Fruit fly (Drosophila melanogaster): ENCODE data around the gene CG12213.

CG12213 gene

DNA sequence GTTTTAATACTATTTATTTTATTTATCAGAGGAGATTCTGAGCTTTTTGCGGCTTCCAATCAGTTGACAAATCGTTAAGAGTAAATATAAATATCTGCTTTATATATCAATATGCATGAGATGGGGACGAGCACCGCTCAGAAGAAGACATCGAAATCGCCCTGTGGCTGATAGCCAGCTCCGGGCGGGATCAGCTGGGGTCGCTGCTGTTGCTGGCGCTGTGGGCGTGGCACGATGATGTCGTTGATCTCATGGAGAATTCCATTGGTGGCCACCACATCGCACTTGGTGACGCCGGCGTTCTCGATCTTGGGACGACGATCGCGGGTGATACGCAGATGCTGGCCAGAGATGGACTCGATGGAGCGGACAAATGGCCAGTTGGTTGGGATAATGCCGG is 17.4 kb upstream of the CG12213 start:
- TF ChIP-seq Myc (optimal IDR thresholded peaks at IDR 0.05) (no peak), psq (optimal IDR thresholded peaks at IDR 0.05) (no peak), Sin3A (optimal IDR thresholded peaks at IDR 0.05) (no peak), insv (optimal IDR thresholded peaks at IDR 0.05) (no peak), h (optimal IDR thresholded peaks at IDR 0.05) (no peak), ttk (optimal IDR thresholded peaks at IDR 0.05) (no peak)

- TF ChIP-seq insv (optimal IDR thresholded peaks at IDR 0.05): no peak
- no peak for TF ChIP-seq psq (optimal IDR thresholded peaks at IDR 0.05)
- TF ChIP-seq ttk (optimal IDR thresholded peaks at IDR 0.05): no peak
- TF ChIP-seq Myc (optimal IDR thresholded peaks at IDR 0.05): no peak
- no peak for TF ChIP-seq h (optimal IDR thresholded peaks at IDR 0.05)
- TF ChIP-seq Sin3A (optimal IDR thresholded peaks at IDR 0.05): no peak
These were observed 16.9 kb upstream of the CG12213 start, which contains the start of gene CG3397 for dm6 chr3R:11984441-11984840. Gene CG3397 (minus strand): TSS chr3R:11984541.

DNA sequence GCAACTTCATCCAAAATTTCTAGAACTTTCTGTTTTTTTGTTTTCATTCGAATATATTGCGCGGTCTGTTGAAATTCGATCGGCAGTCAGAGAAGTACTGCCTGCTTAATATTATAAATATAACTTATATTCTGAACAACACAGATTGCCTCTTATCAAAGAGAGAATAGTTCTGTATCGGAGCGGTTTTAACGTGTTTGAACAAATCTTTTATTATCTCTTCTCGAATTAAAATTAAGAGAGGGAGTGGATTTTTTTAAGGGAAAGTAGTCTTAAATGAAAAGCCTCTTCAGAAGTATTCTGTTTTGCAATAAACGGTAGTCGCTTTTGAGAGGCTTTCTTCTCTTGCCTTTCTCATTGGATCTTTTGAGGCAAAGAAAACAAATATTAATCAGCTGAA is 15.1 kb upstream of the CG12213 start:
- no peak for TF ChIP-seq ttk (optimal IDR thresholded peaks at IDR 0.05)
- TF ChIP-seq Sin3A (optimal IDR thresholded peaks at IDR 0.05): no peak

dm6 chr3R:11981962-11982361 is 14.5 kb upstream of the CG12213 start, which contains the start of gene CG12224:
Gene CG12224 (minus strand): TSS chr3R:11982062.
- no peak for TF ChIP-seq insv (optimal IDR thresholded peaks at IDR 0.05)
- no peak for TF ChIP-seq ttk (optimal IDR thresholded peaks at IDR 0.05)
- no peak for TF ChIP-seq psq (optimal IDR thresholded peaks at IDR 0.05)
- no peak for TF ChIP-seq h (optimal IDR thresholded peaks at IDR 0.05)
- no peak for TF ChIP-seq Myc (optimal IDR thresholded peaks at IDR 0.05)
- TF ChIP-seq Sin3A (optimal IDR thresholded peaks at IDR 0.05): no peak

DNA sequence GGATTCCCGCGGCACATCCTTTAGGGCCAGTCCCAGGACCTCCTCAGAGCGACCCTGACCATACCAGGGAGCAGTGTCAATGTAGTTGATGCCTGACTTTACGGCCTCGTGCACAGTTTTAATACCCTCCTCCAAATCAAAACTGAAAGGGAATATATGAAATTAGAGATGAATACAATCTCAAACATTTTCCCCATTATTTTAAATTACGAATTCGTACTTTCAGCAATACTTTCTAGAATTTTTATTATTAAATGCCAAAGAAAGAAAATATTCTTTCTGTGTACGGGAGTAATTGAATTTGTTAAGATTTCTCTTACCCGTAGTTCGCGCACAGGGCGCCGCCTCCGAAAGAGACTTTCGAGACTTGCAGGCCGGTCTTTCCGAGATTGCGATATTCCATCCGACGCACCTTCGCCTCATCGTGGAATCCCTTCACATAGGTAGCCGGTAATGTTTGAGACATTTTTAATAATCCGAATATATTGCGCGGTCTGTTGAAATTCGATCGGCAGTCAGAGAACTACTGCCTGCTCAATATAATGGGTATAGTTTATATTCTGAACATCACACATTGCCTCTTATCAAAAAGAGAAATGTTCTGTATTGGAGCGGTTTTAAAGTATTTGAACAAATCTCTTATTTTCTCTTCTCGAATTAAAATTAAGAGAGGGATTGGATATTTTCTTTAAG is 12.5 kb upstream of the CG12213 start, which contains the start of gene CG18547:
TSS of gene CG18547 (minus strand) at position 512 of the 693 bp plus-strand sequence.
- TF ChIP-seq Sin3A (optimal IDR thresholded peaks at IDR 0.05): no peak
- no peak for TF ChIP-seq h (optimal IDR thresholded peaks at IDR 0.05)

DNA sequence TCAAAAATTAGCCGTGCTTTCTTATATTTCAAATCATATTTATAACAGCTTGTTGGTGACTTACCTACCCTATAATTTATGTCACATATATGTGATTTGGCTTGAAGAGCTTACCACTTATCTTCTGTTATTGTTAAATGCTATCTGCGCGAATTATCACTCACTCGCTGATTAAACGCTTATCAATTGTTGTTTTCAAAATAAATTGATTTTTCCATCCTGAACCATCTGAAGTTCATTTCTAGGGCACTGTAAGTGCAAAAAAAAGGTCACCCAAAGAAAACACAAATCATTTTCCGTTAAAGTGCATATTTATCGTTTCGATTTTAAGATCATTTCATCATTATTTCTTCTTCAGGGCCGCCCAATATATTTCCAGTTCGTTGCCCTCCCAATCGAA is 10.8 kb upstream of the CG12213 start:
- TF ChIP-seq h (optimal IDR thresholded peaks at IDR 0.05) (no peak), psq (optimal IDR thresholded peaks at IDR 0.05) (no peak), ttk (optimal IDR thresholded peaks at IDR 0.05) (no peak), Sin3A (optimal IDR thresholded peaks at IDR 0.05) (no peak), Myc (optimal IDR thresholded peaks at IDR 0.05) (no peak), insv (optimal IDR thresholded peaks at IDR 0.05) (no peak)

DNA sequence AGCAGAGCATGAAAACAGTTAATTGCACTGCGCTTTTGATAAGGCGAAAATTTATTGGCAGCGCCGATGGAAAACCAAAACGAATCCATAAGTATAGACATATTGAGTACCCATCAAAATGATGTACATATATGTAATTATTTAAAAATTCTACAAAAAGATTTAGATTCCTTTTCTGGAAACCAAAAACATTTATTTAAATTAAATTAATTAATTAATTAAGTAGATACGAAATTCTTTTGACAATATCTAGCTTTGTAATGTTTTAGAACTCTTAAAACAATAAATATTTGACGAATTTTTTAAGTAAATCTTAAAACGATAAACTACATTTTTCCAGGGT is 9.8 kb upstream of the CG12213 start:
- TF ChIP-seq Myc (optimal IDR thresholded peaks at IDR 0.05) (no peak), psq (optimal IDR thresholded peaks at IDR 0.05) (no peak), Sin3A (optimal IDR thresholded peaks at IDR 0.05) (no peak), ttk (optimal IDR thresholded peaks at IDR 0.05) (no peak), h (optimal IDR thresholded peaks at IDR 0.05) (no peak), insv (optimal IDR thresholded peaks at IDR 0.05) (no peak)

DNA sequence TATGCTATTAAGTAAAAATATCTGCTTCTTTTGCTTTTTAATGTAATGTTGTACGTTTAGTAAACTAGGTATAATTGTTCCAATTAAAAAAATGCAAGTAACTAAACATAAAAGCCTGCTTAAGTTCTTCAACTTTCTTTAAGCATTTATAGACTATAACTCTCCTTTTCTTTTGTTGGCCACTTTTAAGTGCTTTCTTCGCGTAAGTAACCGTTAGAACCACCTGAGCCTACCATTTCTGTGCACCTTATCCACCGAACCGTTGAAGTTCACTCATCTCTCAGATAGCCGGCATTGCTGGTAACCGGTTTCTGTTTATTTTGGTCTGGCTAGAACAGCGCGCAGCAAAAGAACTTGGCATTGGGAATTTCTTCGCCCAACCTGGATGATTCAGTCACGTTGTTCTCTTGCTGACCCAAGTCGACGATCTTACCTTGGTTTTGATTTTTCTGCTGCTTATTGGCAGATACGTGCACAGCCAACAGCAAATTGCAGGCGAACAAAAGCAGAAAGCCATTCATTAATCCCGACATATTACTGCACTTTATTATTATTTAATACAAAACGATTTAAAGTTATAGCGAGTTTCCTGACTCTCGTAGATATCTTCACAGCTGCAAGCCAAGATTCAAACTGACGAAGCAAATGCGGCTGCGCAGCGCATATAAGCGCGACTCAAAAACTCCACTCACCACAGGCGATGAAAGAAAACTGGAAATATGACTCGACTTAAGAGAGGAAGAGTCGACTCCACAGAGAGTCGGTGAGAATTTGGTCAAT is 9.3 kb upstream of the CG12213 start, which contains the start of gene CG10005:
TSS of gene CG10005 (minus strand) at position 642 of the 780 bp plus-strand sequence.
- TF ChIP-seq h (optimal IDR thresholded peaks at IDR 0.05): no peak
- TF ChIP-seq Sin3A (optimal IDR thresholded peaks at IDR 0.05): no peak
- TF ChIP-seq ttk (optimal IDR thresholded peaks at IDR 0.05): no peak
- no peak for TF ChIP-seq insv (optimal IDR thresholded peaks at IDR 0.05)
- no peak for TF ChIP-seq Myc (optimal IDR thresholded peaks at IDR 0.05)
- no peak for TF ChIP-seq psq (optimal IDR thresholded peaks at IDR 0.05)

DNA sequence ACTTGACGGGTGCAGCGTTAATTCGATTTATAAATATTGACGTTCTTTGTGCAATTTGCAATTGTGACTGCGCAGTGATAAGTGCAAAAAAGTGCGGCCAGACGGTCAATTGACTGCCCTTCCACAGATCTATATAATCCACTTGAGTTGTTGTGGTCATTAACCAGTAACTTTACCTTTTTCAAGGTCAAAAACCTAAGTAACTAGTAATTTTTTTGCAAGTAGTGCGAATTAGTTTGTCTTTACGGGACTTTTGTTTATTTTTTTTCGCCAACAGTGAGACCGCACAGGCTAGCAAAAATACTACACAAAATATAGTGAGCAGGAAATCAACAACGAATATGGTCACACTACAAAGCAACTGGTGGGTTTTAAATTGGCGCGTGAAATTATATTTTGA is 7.1 kb upstream of the CG12213 start, which contains the start of gene Tango9:
TSS of gene Tango9 (minus strand) at position 280 of the 400 bp plus-strand sequence.
- TF ChIP-seq h (optimal IDR thresholded peaks at IDR 0.05) (no peak), Myc (optimal IDR thresholded peaks at IDR 0.05) (no peak), insv (optimal IDR thresholded peaks at IDR 0.05) (no peak), psq (optimal IDR thresholded peaks at IDR 0.05) (no peak), ttk (optimal IDR thresholded peaks at IDR 0.05) (no peak), Sin3A (optimal IDR thresholded peaks at IDR 0.05) (no peak)

dm6 chr3R:11973826-11974225 is 6.3 kb upstream of the CG12213 start:
- TF ChIP-seq Myc (optimal IDR thresholded peaks at IDR 0.05) (no peak), insv (optimal IDR thresholded peaks at IDR 0.05) (no peak), h (optimal IDR thresholded peaks at IDR 0.05) (no peak), Sin3A (optimal IDR thresholded peaks at IDR 0.05) (no peak), ttk (optimal IDR thresholded peaks at IDR 0.05) (no peak), psq (optimal IDR thresholded peaks at IDR 0.05) (no peak)

DNA sequence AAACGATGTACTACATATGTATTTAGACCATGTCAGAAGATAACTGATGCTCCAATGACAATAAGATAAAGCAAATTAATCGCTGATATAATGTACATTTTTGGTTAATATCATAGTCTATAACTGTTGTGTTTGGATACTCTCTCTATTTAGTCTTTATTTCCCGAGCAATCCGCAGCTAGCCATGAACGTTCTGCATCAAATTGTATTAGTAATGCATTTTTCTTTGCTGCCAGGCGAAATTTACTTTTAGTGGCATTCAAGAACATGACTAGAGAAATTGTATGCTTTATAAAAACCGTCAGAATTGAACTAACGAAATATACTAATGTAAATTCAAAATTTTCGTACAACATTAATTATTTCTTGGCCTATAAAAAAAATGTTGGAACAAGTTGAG is 3.9 kb upstream of the CG12213 start, which contains the start of gene GC2:
TSS of gene GC2 (plus strand) at position 301 of the 400 bp plus-strand sequence.
- no peak for TF ChIP-seq psq (optimal IDR thresholded peaks at IDR 0.05)
- TF ChIP-seq h (optimal IDR thresholded peaks at IDR 0.05): no peak
- no peak for TF ChIP-seq Myc (optimal IDR thresholded peaks at IDR 0.05)
- no peak for TF ChIP-seq ttk (optimal IDR thresholded peaks at IDR 0.05)
- no peak for TF ChIP-seq Sin3A (optimal IDR thresholded peaks at IDR 0.05)
- no peak for TF ChIP-seq insv (optimal IDR thresholded peaks at IDR 0.05)

- no peak for TF ChIP-seq Sin3A (optimal IDR thresholded peaks at IDR 0.05)
- TF ChIP-seq psq (optimal IDR thresholded peaks at IDR 0.05): no peak
These were observed 1.7 kb upstream of the CG12213 start for dm6 chr3R:11969217-11969616.
